Fruit fly (Drosophila melanogaster) whole organism, embryonic: ENCODE measurements around the gene Scgbeta.

Experiments
- Abd-B ChIP-seq: fragments of 200-800 bp; sonication (Bioruptor generic); optimal IDR thresholded peaks from 2 replicates; lab custom pipeline; 2018; ENCODE audit warnings: missing biosample characterization, mild to moderate bottlenecking, missing genetic modification characterization, moderate library complexity
- B-H2 ChIP-seq: fragments of 200-800 bp; sonication (Bioruptor generic); optimal IDR thresholded peaks from 2 replicates; lab custom pipeline; 2018; ENCODE audit warnings: missing biosample characterization, mild to moderate bottlenecking, missing genetic modification characterization
- BEAF-32 ChIP-seq: fragments of 200-800 bp; sonication (Bioruptor generic); optimal IDR thresholded peaks from 3 replicates; lab custom pipeline; 2017; ENCODE audit warnings: missing biosample characterization, missing genetic modification characterization, mild to moderate bottlenecking, moderate library complexity, missing genetic modification reagents
- Bdp1 ChIP-seq: fragments of 200-800 bp; sonication (Bioruptor generic); optimal IDR thresholded peaks from 3 replicates; lab custom pipeline; 2016; ENCODE audit warnings: missing biosample characterization, missing genetic modification characterization
- CG10321 ChIP-seq: fragments of 200-800 bp; sonication (Bioruptor generic); IDR thresholded peaks from 2 replicates; pipeline ENCODE4 v1.3.6; 2022; ENCODE audit warnings: missing biosample characterization, missing genetic modification characterization
- CG10366 ChIP-seq: fragments of 200-800 bp; sonication (Bioruptor generic); IDR thresholded peaks from 2 replicates; pipeline ENCODE4 v1.3.6; 2022; ENCODE audit warnings: missing biosample characterization, missing genetic modification characterization
- CG10431 ChIP-seq: fragments of 200-800 bp; sonication (Bioruptor generic); optimal IDR thresholded peaks from 3 replicates; lab custom pipeline; 2018; ENCODE audit warnings: missing biosample characterization, mild to moderate bottlenecking, missing genetic modification characterization
- CG11085 ChIP-seq: fragments of 200-800 bp; sonication (Bioruptor generic); IDR thresholded peaks from 2 replicates; pipeline ENCODE4 v1.3.6; 2022; ENCODE audit warnings: missing biosample characterization, missing genetic modification characterization
- CG11093 ChIP-seq: fragments of 200-800 bp; sonication (Bioruptor generic); IDR thresholded peaks from 3 replicates; pipeline ENCODE4 v1.3.6; 2022; ENCODE audit warnings: missing biosample characterization, missing genetic modification characterization
- CG13123 ChIP-seq: fragments of 200-800 bp; sonication (Bioruptor generic); optimal IDR thresholded peaks from 2 replicates; lab custom pipeline; 2016; ENCODE audit warnings: missing biosample characterization, missing genetic modification characterization
- CG13296 ChIP-seq: fragments of 200-800 bp; sonication (Bioruptor generic); optimal IDR thresholded peaks from 3 replicates; lab custom pipeline; 2018; ENCODE audit warnings: missing biosample characterization, mild to moderate bottlenecking, missing genetic modification characterization
- CG15479 ChIP-seq: fragments of 200-800 bp; sonication (Bioruptor generic); optimal IDR thresholded peaks from 3 replicates; lab custom pipeline; 2019; ENCODE audit warnings: missing biosample characterization, mild to moderate bottlenecking, missing genetic modification characterization, moderate library complexity
- CG18599 ChIP-seq: fragments of 200-800 bp; sonication (Bioruptor generic); optimal IDR thresholded peaks from 3 replicates; lab custom pipeline; 2017; ENCODE audit warnings: missing biosample characterization, missing genetic modification characterization, mild to moderate bottlenecking, moderate library complexity, missing genetic modification reagents
- CG18764 ChIP-seq: fragments of 200-800 bp; sonication (Bioruptor generic); optimal IDR thresholded peaks from 3 replicates; lab custom pipeline; 2016; ENCODE audit warnings: missing biosample characterization, missing genetic modification characterization
- CG30431 ChIP-seq: fragments of 200-800 bp; sonication (Bioruptor generic); optimal IDR thresholded peaks from 2 replicates; lab custom pipeline; 2017; ENCODE audit warnings: missing biosample characterization, missing genetic modification characterization
- CG42726 ChIP-seq: fragments of 200-800 bp; sonication (Bioruptor generic); IDR thresholded peaks from 2 replicates; pipeline ENCODE4 v1.3.6; 2022; ENCODE audit warnings: missing biosample characterization, missing genetic modification characterization; ENCODE audit not compliant: partially characterized antibody
- CG4282 ChIP-seq: fragments of 200-800 bp; sonication (Bioruptor generic); optimal IDR thresholded peaks from 2 replicates; lab custom pipeline; 2016; ENCODE audit warnings: missing biosample characterization, missing genetic modification characterization
- CG6683 ChIP-seq: fragments of 200-800 bp; sonication (Bioruptor generic); optimal IDR thresholded peaks from 2 replicates; lab custom pipeline; 2017; ENCODE audit warnings: missing biosample characterization, mild to moderate bottlenecking, missing genetic modification characterization, missing genetic modification reagents
- CG7963 ChIP-seq: fragments of 200-800 bp; sonication (Bioruptor generic); IDR thresholded peaks from 3 replicates; pipeline ENCODE4 v1.3.6; 2022; ENCODE audit warnings: missing biosample characterization, missing genetic modification characterization; ENCODE audit not compliant: partially characterized antibody
- CG7987 ChIP-seq: fragments of 200-800 bp; sonication (Bioruptor generic); optimal IDR thresholded peaks from 2 replicates; lab custom pipeline; 2018; ENCODE audit warnings: missing biosample characterization, mild to moderate bottlenecking, missing genetic modification characterization, moderate library complexity
- CG8089 ChIP-seq: fragments of 200-800 bp; sonication (Bioruptor generic); optimal IDR thresholded peaks from 3 replicates; lab custom pipeline; 2016; ENCODE audit warnings: missing biosample characterization, missing genetic modification characterization
- CG8944 ChIP-seq: fragments of 200-800 bp; sonication (Bioruptor generic); optimal IDR thresholded peaks from 3 replicates; lab custom pipeline; 2016; ENCODE audit warnings: missing biosample characterization, missing genetic modification characterization
- CG9727 ChIP-seq: fragments of 200-800 bp; sonication (Bioruptor generic); optimal IDR thresholded peaks from 3 replicates; lab custom pipeline; 2017; ENCODE audit warnings: missing biosample characterization, mild to moderate bottlenecking, missing genetic modification characterization
- Dp ChIP-seq: fragments of 200-800 bp; sonication (Bioruptor generic); optimal IDR thresholded peaks from 2 replicates; lab custom pipeline; 2018; ENCODE audit warnings: missing biosample characterization, mild to moderate bottlenecking, missing genetic modification characterization, moderate library complexity
- Hr3 ChIP-seq: fragments of 200-800 bp; sonication (Bioruptor generic); optimal IDR thresholded peaks from 3 replicates; lab custom pipeline; 2016; ENCODE audit warnings: missing biosample characterization, missing genetic modification characterization
- Kr ChIP-seq: fragments of 200-800 bp; sonication (Bioruptor generic); optimal IDR thresholded peaks from 2 replicates; lab custom pipeline; 2017; ENCODE audit warnings: missing biosample characterization, mild to moderate bottlenecking, missing genetic modification characterization
- Lim3 ChIP-seq: fragments of 200-800 bp; sonication (Bioruptor generic); IDR thresholded peaks from 2 replicates; pipeline ENCODE4 v1.3.6; 2022; ENCODE audit warnings: missing biosample characterization, missing genetic modification characterization
- Neu2 ChIP-seq: fragments of 200-800 bp; sonication (Bioruptor generic); optimal IDR thresholded peaks from 3 replicates; lab custom pipeline; 2016; ENCODE audit warnings: missing biosample characterization, missing genetic modification characterization, borderline replicate concordance
- Nf-YB ChIP-seq: fragments of 200-800 bp; sonication (Bioruptor generic); optimal IDR thresholded peaks from 3 replicates; lab custom pipeline; 2019; ENCODE audit warnings: missing biosample characterization, mild to moderate bottlenecking, missing genetic modification characterization, moderate library complexity
- Oli ChIP-seq: fragments of 200-800 bp; sonication (Bioruptor generic); optimal IDR thresholded peaks from 2 replicates; lab custom pipeline; 2018; ENCODE audit warnings: missing biosample characterization, mild to moderate bottlenecking, missing genetic modification characterization, moderate library complexity
- Opbp ChIP-seq: fragments of 200-800 bp; sonication (Bioruptor generic); IDR thresholded peaks from 3 replicates; pipeline ENCODE4 v1.3.6; 2022; ENCODE audit warnings: missing biosample characterization, missing genetic modification characterization; ENCODE audit not compliant: partially characterized antibody
- Scr ChIP-seq: fragments of 200-800 bp; sonication (Bioruptor generic); IDR thresholded peaks from 2 replicates; pipeline ENCODE4 v1.3.6; 2022; ENCODE audit warnings: missing biosample characterization, missing genetic modification characterization; ENCODE audit not compliant: partially characterized antibody
- Sin3A ChIP-seq: fragments of >200 bp; optimal IDR thresholded peaks from 2 replicates; lab custom pipeline; 2018
- Taf1 ChIP-seq: fragments of 200-800 bp; sonication (Bioruptor generic); IDR thresholded peaks from 2 replicates; pipeline ENCODE4 v1.3.6; 2022; ENCODE audit warnings: missing biosample characterization, missing genetic modification characterization
- Vsx1 ChIP-seq: fragments of 200-800 bp; sonication (Bioruptor generic); optimal IDR thresholded peaks from 2 replicates; lab custom pipeline; 2017; ENCODE audit warnings: missing biosample characterization, mild to moderate bottlenecking, missing genetic modification characterization, missing genetic modification reagents
- Xrp1 ChIP-seq: fragments of 200-800 bp; sonication (Bioruptor generic); IDR thresholded peaks from 2 replicates; pipeline ENCODE4 v1.3.6; 2022; ENCODE audit warnings: missing biosample characterization, missing genetic modification characterization
- bab2 ChIP-seq: fragments of 200-800 bp; sonication (Bioruptor generic); optimal IDR thresholded peaks from 2 replicates; lab custom pipeline; 2016; ENCODE audit warnings: missing biosample characterization, missing genetic modification characterization
- bowl ChIP-seq: fragments of 200-800 bp; sonication (Bioruptor generic); IDR thresholded peaks from 2 replicates; pipeline ENCODE4 v1.3.6; 2022; ENCODE audit warnings: missing biosample characterization, missing genetic modification characterization
- cas ChIP-seq: fragments of 200-800 bp; sonication (Bioruptor generic); IDR thresholded peaks from 2 replicates; pipeline ENCODE4 v1.3.6; 2022; ENCODE audit warnings: missing biosample characterization, missing genetic modification characterization
- dpn ChIP-seq, 2 experiments: fragments of 200-800 bp; sonication (Bioruptor generic); optimal IDR thresholded peaks; 3 replicates each; lab custom pipeline; 2016; ENCODE audit warnings: missing biosample characterization in 2 of 2, missing genetic modification characterization in 2 of 2
- gt ChIP-seq: fragments of 200-800 bp; sonication (Bioruptor generic); IDR thresholded peaks from 2 replicates; pipeline ENCODE4 v1.3.6; 2022; ENCODE audit warnings: missing biosample characterization, missing genetic modification characterization
- ham ChIP-seq: fragments of 200-800 bp; sonication (Bioruptor generic); IDR thresholded peaks from 2 replicates; pipeline ENCODE4 v1.3.6; 2022; ENCODE audit warnings: missing biosample characterization, missing genetic modification characterization
- klu ChIP-seq: fragments of 200-800 bp; sonication (Bioruptor generic); IDR thresholded peaks from 2 replicates; pipeline ENCODE4 v1.3.6; 2022; ENCODE audit warnings: missing biosample characterization, missing genetic modification characterization
- mam ChIP-seq: fragments of 200-800 bp; sonication (Bioruptor generic); optimal IDR thresholded peaks from 3 replicates; lab custom pipeline; 2016; ENCODE audit warnings: missing biosample characterization, missing genetic modification characterization
- otp ChIP-seq: fragments of 200-800 bp; sonication (Bioruptor generic); IDR thresholded peaks from 3 replicates; pipeline ENCODE4, ENCODE4 v1.3.6; 2022; ENCODE audit warnings: missing biosample characterization, missing genetic modification characterization
- repo ChIP-seq: fragments of 200-800 bp; sonication (Bioruptor generic); optimal IDR thresholded peaks from 2 replicates; lab custom pipeline; 2016; ENCODE audit warnings: missing biosample characterization, missing genetic modification characterization
- sr ChIP-seq: fragments of 200-800 bp; sonication (Bioruptor generic); IDR thresholded peaks from 3 replicates; pipeline ENCODE4 v1.3.6; 2022; ENCODE audit warnings: missing biosample characterization, missing genetic modification characterization
- stwl ChIP-seq: fragments of 200-800 bp; sonication (Bioruptor generic); optimal IDR thresholded peaks from 3 replicates; lab custom pipeline; 2018; ENCODE audit warnings: missing biosample characterization, mild to moderate bottlenecking, missing genetic modification characterization, moderate library complexity
- tx ChIP-seq: fragments of 200-800 bp; sonication (Bioruptor generic); optimal IDR thresholded peaks from 2 replicates; lab custom pipeline; 2016; ENCODE audit warnings: missing biosample characterization, missing genetic modification characterization
- unc-4 ChIP-seq: fragments of 200-800 bp; sonication (Bioruptor generic); IDR thresholded peaks from 2 replicates; pipeline ENCODE4 v1.3.6; 2022; ENCODE audit warnings: missing biosample characterization, missing genetic modification characterization; ENCODE audit not compliant: partially characterized antibody

The Scgbeta gene

DNA sequence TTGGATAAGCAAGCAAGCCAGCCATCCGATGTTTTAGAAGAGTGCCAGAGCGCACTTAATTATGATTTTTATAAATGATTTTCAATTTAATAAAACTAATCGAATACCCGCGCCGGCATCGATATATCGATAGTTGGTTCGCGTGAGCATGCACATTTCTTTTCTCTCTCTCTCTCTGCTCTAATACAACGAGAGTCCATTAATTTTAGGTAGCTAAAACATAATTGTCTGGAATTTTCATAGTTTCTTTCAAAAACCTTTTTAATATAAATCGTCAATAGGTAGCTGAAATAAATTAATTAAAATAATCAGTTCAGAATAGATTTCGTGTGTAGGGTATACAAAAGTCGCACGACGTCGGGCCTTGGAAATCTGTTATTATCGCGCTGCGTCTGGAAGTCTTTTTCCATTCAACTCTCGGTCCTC lies 26.7 kb upstream of the Scgbeta start, which contains the start of gene CG18549 (continued):
- TF ChIP-seq gt (GFP tag; lab: Robert Waterston, UW) (peak; percentile 99), ham (GFP tag; lab: Robert Waterston, UW) (peak; percentile 98), CG8089 (GFP tag; lab: Kevin White, UChicago) (peak; percentile 99), CG8944 (GFP tag; lab: Kevin White, UChicago) (peak; percentile 99), CG11093 (peak; percentile 100), repo (peak; percentile 98), bab2 (GFP tag; lab: Kevin White, UChicago) (peak; percentile 100), CG6683 (GFP tag; lab: Kevin White, UChicago) (peak; percentile 99), stwl (peak; percentile 95), CG7963 (GFP tag; lab: Robert Waterston, UW) (peak; percentile 73; the same call in 2 of the 3 replicates), CG18599 (peak; percentile 100), Abd-B (GFP tag; lab: Kevin White, UChicago) (peak; percentile 100), Dp (peak; percentile 96), unc-4 (GFP tag; lab: Robert Waterston, UW) (peak; percentile 81), klu (GFP tag; lab: Robert Waterston, UW) (peak; percentile 99), CG7987 (GFP tag; lab: Kevin White, UChicago) (peak; percentile 99), CG18764 (GFP tag; lab: Kevin White, UChicago) (peak; percentile 99), mam (peak; percentile 99), BEAF-32 (GFP tag; lab: Kevin White, UChicago) (peak; percentile 85), CG15479 (GFP tag; lab: Kevin White, UChicago) (peak; percentile 71), tx (peak; percentile 99), CG13123 (GFP tag; lab: Kevin White, UChicago) (peak; percentile 99), Hr3 (GFP tag; lab: Kevin White, UChicago) (peak; percentile 100), Nf-YB (GFP tag; lab: Kevin White, UChicago) (peak; percentile 93), CG10431 (GFP tag; lab: Kevin White, UChicago) (peak; percentile 99), CG11085 (peak; percentile 99), Opbp (GFP tag; lab: Robert Waterston, UW) (peak; percentile 82), CG30431 (peak; percentile 99), Bdp1 (GFP tag; lab: Kevin White, UChicago) (peak; percentile 96), CG10366 (GFP tag; lab: Robert Waterston, UW) (peak; percentile 100), otp (GFP tag; lab: Robert Waterston, UW) (peak; percentile 100), Scr (GFP tag; lab: Robert Waterston, UW) (peak; percentile 85), sr (peak; percentile 99; the same call in 2 of the 3 replicates), Oli (tag; lab: Kevin White, UChicago) (peak; percentile 100), bowl (GFP tag; lab: Robert Waterston, UW) (peak; percentile 100), Lim3 (GFP tag; lab: Robert Waterston, UW) (peak; percentile 99), CG9727 (GFP tag; lab: Kevin White, UChicago) (peak; percentile 100), Vsx1 (GFP tag; lab: Kevin White, UChicago) (peak; percentile 99), B-H2 (GFP tag; lab: Kevin White, UChicago) (peak; percentile 99), Neu2 (peak; percentile 91), Kr (GFP tag; lab: Kevin White, UChicago) (peak; percentile 73), CG4282 (peak; percentile 96), Xrp1 (GFP tag; lab: Robert Waterston, UW) (peak; percentile 100), CG10321 (GFP tag; lab: Robert Waterston, UW) (peak; percentile 91), cas (GFP tag; lab: Robert Waterston, UW) (peak; percentile 99), CG13296 (GFP tag; lab: Kevin White, UChicago) (peak; percentile 100), CG42726 (GFP tag; lab: Robert Waterston, UW) (peak; percentile 5; the same call in 1 of the 2 replicates), Taf1 (GFP tag; lab: Robert Waterston, UW) (peak; percentile 98), Sin3A (lab: Kevin White, UChicago) (no peak), dpn (GFP tag; optimal IDR thresholded peaks at IDR 0.05; lab: Kevin White, UChicago) (peak; percentile 99 to 100)
